Fruit fly (Drosophila melanogaster) whole organism, embryonic: Measurements from ENCODE around the gene CG6961.

Experiments used
- Abd-B ChIP-seq: fragments of 200-800 bp; sonication (Bioruptor generic); optimal IDR thresholded peaks from 2 replicates; lab custom pipeline; 2018; ENCODE audit warnings: missing biosample characterization, mild to moderate bottlenecking, missing genetic modification characterization, moderate library complexity
- B-H2 ChIP-seq: fragments of 200-800 bp; sonication (Bioruptor generic); optimal IDR thresholded peaks from 2 replicates; lab custom pipeline; 2018; ENCODE audit warnings: missing biosample characterization, mild to moderate bottlenecking, missing genetic modification characterization
- BEAF-32 ChIP-seq: fragments of 200-800 bp; sonication (Bioruptor generic); optimal IDR thresholded peaks from 3 replicates; lab custom pipeline; 2017; ENCODE audit warnings: missing biosample characterization, missing genetic modification characterization, mild to moderate bottlenecking, moderate library complexity, missing genetic modification reagents
- Bgb ChIP-seq: fragments of 200-800 bp; sonication (Bioruptor generic); IDR thresholded peaks from 2 replicates; pipeline ENCODE4 v1.3.6; 2022; ENCODE audit warnings: missing biosample characterization, missing genetic modification characterization; ENCODE audit not compliant: partially characterized antibody
- Bteb2 ChIP-seq: fragments of 200-800 bp; sonication (Bioruptor generic); optimal IDR thresholded peaks from 2 replicates; lab custom pipeline; 2016; ENCODE audit warnings: missing biosample characterization, missing genetic modification characterization
- CG12219 ChIP-seq: fragments of 200-800 bp; sonication (Bioruptor generic); optimal IDR thresholded peaks from 3 replicates; lab custom pipeline; 2018; ENCODE audit warnings: missing biosample characterization, mild to moderate bottlenecking, missing genetic modification characterization
- CG13424 ChIP-seq: fragments of 200-800 bp; sonication (Bioruptor generic); optimal IDR thresholded peaks from 2 replicates; lab custom pipeline; 2019; ENCODE audit warnings: missing biosample characterization, mild to moderate bottlenecking, missing genetic modification characterization, moderate library complexity
- CG14710 ChIP-seq: fragments of 200-800 bp; sonication (Bioruptor generic); optimal IDR thresholded peaks from 3 replicates; lab custom pipeline; 2019; ENCODE audit warnings: missing biosample characterization, mild to moderate bottlenecking, missing genetic modification characterization, moderate library complexity
- CG15514 ChIP-seq: fragments of 200-800 bp; sonication (Bioruptor generic); optimal IDR thresholded peaks from 3 replicates; lab custom pipeline; 2017; ENCODE audit warnings: missing biosample characterization, missing genetic modification characterization, mild to moderate bottlenecking, moderate library complexity, missing genetic modification reagents
- CG1603 ChIP-seq: fragments of 200-800 bp; sonication (Bioruptor generic); optimal IDR thresholded peaks from 2 replicates; lab custom pipeline; 2019; ENCODE audit warnings: missing biosample characterization, mild to moderate bottlenecking, missing genetic modification characterization, moderate library complexity
- CG16813 ChIP-seq: fragments of 200-800 bp; sonication (Bioruptor generic); IDR thresholded peaks from 3 replicates; pipeline ENCODE4 v1.3.6; 2022; ENCODE audit warnings: missing biosample characterization, missing genetic modification characterization; ENCODE audit not compliant: partially characterized antibody
- CG17361 ChIP-seq: fragments of 200-800 bp; sonication (Bioruptor generic); IDR thresholded peaks from 3 replicates; pipeline ENCODE4 v1.3.6; 2022; ENCODE audit warnings: missing biosample characterization, missing genetic modification characterization
- CG17802 ChIP-seq: fragments of 200-800 bp; sonication (Bioruptor generic); optimal IDR thresholded peaks from 2 replicates; lab custom pipeline; 2018; ENCODE audit warnings: missing biosample characterization, mild to moderate bottlenecking, missing genetic modification characterization, moderate library complexity
- CG2116 ChIP-seq: fragments of 200-800 bp; sonication (Bioruptor generic); optimal IDR thresholded peaks from 3 replicates; lab custom pipeline; 2018; ENCODE audit warnings: missing biosample characterization, mild to moderate bottlenecking, missing genetic modification characterization
- CG31224 ChIP-seq: fragments of 200-800 bp; sonication (Bioruptor generic); IDR thresholded peaks from 2 replicates; pipeline ENCODE4 v1.3.6; 2022; ENCODE audit warnings: missing biosample characterization, missing genetic modification characterization
- CG42726 ChIP-seq: fragments of 200-800 bp; sonication (Bioruptor generic); IDR thresholded peaks from 2 replicates; pipeline ENCODE4 v1.3.6; 2022; ENCODE audit warnings: missing biosample characterization, missing genetic modification characterization; ENCODE audit not compliant: partially characterized antibody
- CG4360 ChIP-seq: fragments of 200-800 bp; sonication (Bioruptor generic); IDR thresholded peaks from 2 replicates; pipeline ENCODE4 v1.3.6; 2022; ENCODE audit warnings: missing biosample characterization, missing genetic modification characterization
- CG7839 ChIP-seq: fragments of 200-800 bp; sonication (Bioruptor generic); optimal IDR thresholded peaks from 3 replicates; lab custom pipeline; 2018; ENCODE audit warnings: missing biosample characterization, mild to moderate bottlenecking, missing genetic modification characterization, moderate library complexity
- CG9215 ChIP-seq: fragments of 200-800 bp; sonication (Bioruptor generic); IDR thresholded peaks from 2 replicates; pipeline ENCODE4 v1.3.6; 2022; ENCODE audit warnings: missing biosample characterization, missing genetic modification characterization
- CG9797 ChIP-seq: fragments of 200-800 bp; sonication (Bioruptor generic); optimal IDR thresholded peaks from 3 replicates; lab custom pipeline; 2018; ENCODE audit warnings: missing biosample characterization, mild to moderate bottlenecking, missing genetic modification characterization
- CG9817 ChIP-seq: fragments of 200-800 bp; sonication (Bioruptor generic); optimal IDR thresholded peaks from 2 replicates; lab custom pipeline; 2018; ENCODE audit warnings: missing biosample characterization, mild to moderate bottlenecking, missing genetic modification characterization, moderate library complexity
- Dfd ChIP-seq, 2 experiments: fragments of >200 bp; optimal IDR thresholded peaks; 2 replicates each; lab custom pipeline; 2017; ENCODE audit warnings: missing biosample characterization in 2 of 2, missing genetic modification characterization in 2 of 2
- Doc3 ChIP-seq: fragments of 200-800 bp; sonication (Bioruptor generic); IDR thresholded peaks from 3 replicates; pipeline ENCODE4 v1.3.6; 2022; ENCODE audit warnings: missing biosample characterization, missing genetic modification characterization; ENCODE audit not compliant: partially characterized antibody
- Eip74EF ChIP-seq, 2 experiments: fragments of 200-800 bp in 1 of 2; fragments of >200 bp in 1 of 2; sonication (Bioruptor generic) in 1 of 2; optimal IDR thresholded peaks; 2 replicates each; lab custom pipeline; 2017 to 2019; ENCODE audit warnings: missing biosample characterization in 2 of 2, missing genetic modification characterization in 2 of 2, mild to moderate bottlenecking in 1 of 2, moderate library complexity in 1 of 2
- Ets97D ChIP-seq: fragments of 200-800 bp; sonication (Bioruptor generic); optimal IDR thresholded peaks from 3 replicates; lab custom pipeline; 2016; ENCODE audit warnings: missing biosample characterization, missing genetic modification characterization
- Hr39 ChIP-seq: fragments of >200 bp; optimal IDR thresholded peaks from 2 replicates; lab custom pipeline; 2017
- Hr51 ChIP-seq, 2 experiments: fragments of 200-800 bp; sonication (Bioruptor generic); optimal IDR thresholded peaks; 2 replicates in 1 of 2; 3 replicates in 1 of 2; lab custom pipeline; 2016 to 2018; ENCODE audit warnings: missing biosample characterization in 2 of 2, missing genetic modification characterization in 2 of 2, mild to moderate bottlenecking in 1 of 2, moderate library complexity in 1 of 2
- Sry-δ ChIP-seq: fragments of 200-800 bp; sonication (Bioruptor generic); optimal IDR thresholded peaks from 2 replicates; lab custom pipeline; 2016; ENCODE audit warnings: missing biosample characterization, missing genetic modification characterization
- TFAM ChIP-seq: fragments of 200-800 bp; sonication (Bioruptor generic); optimal IDR thresholded peaks from 2 replicates; lab custom pipeline; 2017; ENCODE audit warnings: missing biosample characterization, missing genetic modification characterization, inconsistent platforms
- YL-1 ChIP-seq: fragments of 200-800 bp; sonication (Bioruptor generic); optimal IDR thresholded peaks from 3 replicates; lab custom pipeline; 2017; ENCODE audit warnings: missing biosample characterization, mild to moderate bottlenecking, missing genetic modification characterization
- amos ChIP-seq: fragments of 200-800 bp; sonication (Bioruptor generic); IDR thresholded peaks from 2 replicates; pipeline ENCODE4 v1.3.6; 2022; ENCODE audit warnings: missing biosample characterization, missing genetic modification characterization; ENCODE audit not compliant: partially characterized antibody
- ase ChIP-seq: fragments of 200-800 bp; sonication (Bioruptor generic); IDR thresholded peaks from 3 replicates; pipeline ENCODE4 v1.3.6; 2022; ENCODE audit warnings: missing biosample characterization, missing genetic modification characterization
- bcd ChIP-seq: fragments of 200-800 bp; sonication (Bioruptor generic); optimal IDR thresholded peaks from 2 replicates; lab custom pipeline; 2017; ENCODE audit warnings: missing biosample characterization, mild to moderate bottlenecking, missing genetic modification characterization
- chinmo ChIP-seq: fragments of 200-800 bp; sonication (Bioruptor generic); IDR thresholded peaks from 4 replicates; pipeline ENCODE4 v1.3.6; 2022; ENCODE audit warnings: missing biosample characterization, missing genetic modification characterization; ENCODE audit not compliant: partially characterized antibody
- ftz-f1 ChIP-seq: fragments of 200-800 bp; sonication (Bioruptor generic); optimal IDR thresholded peaks from 2 replicates; lab custom pipeline; 2016; ENCODE audit warnings: missing biosample characterization, missing genetic modification characterization
- hkb ChIP-seq, 2 experiments: fragments of 200-800 bp in 1 of 2; fragments of >200 bp in 1 of 2; sonication (Bioruptor generic) in 1 of 2; IDR thresholded peaks in 1 of 2; optimal IDR thresholded peaks in 1 of 2; 2 replicates each; pipeline versions ENCODE4 v1.3.6 to Lab custom; 2017 to 2022; ENCODE audit warnings: missing biosample characterization in 1 of 2, missing genetic modification characterization in 1 of 2
- jigr1 ChIP-seq: fragments of 200-800 bp; sonication (Bioruptor generic); IDR thresholded peaks from 3 replicates; pipeline ENCODE4 v1.3.6; 2022; ENCODE audit warnings: missing biosample characterization, missing genetic modification characterization
- knrl ChIP-seq: fragments of 200-800 bp; sonication (Bioruptor generic); IDR thresholded peaks from 3 replicates; pipeline ENCODE4 v1.3.6; 2022; ENCODE audit warnings: missing biosample characterization, missing genetic modification characterization; ENCODE audit not compliant: partially characterized antibody
- nmo ChIP-seq: fragments of 200-800 bp; sonication (Bioruptor generic); optimal IDR thresholded peaks from 2 replicates; lab custom pipeline; 2018; ENCODE audit warnings: missing biosample characterization, mild to moderate bottlenecking, missing genetic modification characterization, moderate library complexity
- row ChIP-seq: fragments of 200-800 bp; sonication (Bioruptor generic); IDR thresholded peaks from 3 replicates; pipeline ENCODE4 v1.3.6; 2022; ENCODE audit warnings: missing biosample characterization, missing genetic modification characterization
- shn ChIP-seq: fragments of 200-800 bp; sonication (Bioruptor generic); optimal IDR thresholded peaks from 3 replicates; lab custom pipeline; 2016; ENCODE audit warnings: missing biosample characterization, missing genetic modification characterization
- ssp ChIP-seq: fragments of 200-800 bp; sonication (Bioruptor generic); IDR thresholded peaks from 2 replicates; pipeline ENCODE4 v1.3.6; 2022; ENCODE audit warnings: missing biosample characterization, missing genetic modification characterization
- stc ChIP-seq: fragments of 200-800 bp; sonication (Bioruptor generic); IDR thresholded peaks from 2 replicates; pipeline ENCODE4 v1.3.6; 2022; ENCODE audit warnings: missing biosample characterization, missing genetic modification characterization
- stwl ChIP-seq: fragments of 200-800 bp; sonication (Bioruptor generic); optimal IDR thresholded peaks from 3 replicates; lab custom pipeline; 2018; ENCODE audit warnings: missing biosample characterization, mild to moderate bottlenecking, missing genetic modification characterization, moderate library complexity
- sug ChIP-seq: fragments of 200-800 bp; optimal IDR thresholded peaks from 2 replicates; lab custom pipeline; 2019; ENCODE audit warnings: missing biosample characterization, mild to moderate bottlenecking, missing genetic modification characterization, moderate library complexity

Gene CG6961

DNA sequence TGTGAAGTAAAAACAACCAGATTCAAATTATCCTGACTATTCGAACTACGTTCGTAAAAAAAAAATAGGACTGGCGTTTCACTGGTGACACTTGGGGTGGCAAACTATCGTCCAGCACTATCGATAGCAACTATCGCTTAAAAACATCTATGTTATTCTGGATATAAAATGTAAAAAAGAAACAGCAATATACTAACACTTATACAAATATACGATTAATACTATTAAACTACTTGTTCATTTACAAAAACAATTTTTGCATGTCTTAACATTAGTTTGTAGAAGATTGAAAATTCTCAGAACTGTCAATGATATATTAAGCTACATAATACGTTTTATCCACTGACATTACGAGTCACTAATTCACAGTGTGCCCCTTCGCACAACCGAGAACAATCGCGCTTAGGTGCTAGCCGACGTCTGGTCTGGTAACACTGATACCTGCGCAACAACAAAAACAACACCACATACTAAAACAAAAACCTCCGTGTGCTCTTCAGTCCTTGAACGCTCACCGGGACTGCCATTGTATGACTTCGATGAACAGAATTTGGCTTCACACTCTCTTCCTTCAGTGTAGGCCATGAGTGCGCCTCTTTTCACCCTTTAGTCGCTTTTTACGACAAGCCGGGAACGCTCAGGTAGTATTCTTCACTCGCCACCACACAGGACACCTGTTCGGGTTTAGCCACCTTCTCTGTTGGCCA is 4.4 kb downstream of the CG6961 start, which contains the start of gene CG18259 (continued):
- no peak for TF ChIP-seq TFAM
- TF ChIP-seq CG31224 (GFP tag; lab: Robert Waterston, UW): no peak
- TF ChIP-seq CG12219 (GFP tag; lab: Kevin White, UChicago): no peak
- peak; percentile 31 for TF ChIP-seq CG15514 (GFP tag; lab: Kevin White, UChicago)
- peak; percentile 52 for TF ChIP-seq stwl
- TF ChIP-seq YL-1: peak; percentile 14
- peak; percentile 91 for TF ChIP-seq CG16813 (GFP tag; lab: Robert Waterston, UW)
- TF ChIP-seq amos: peak; percentile 82
- TF ChIP-seq bcd: peak; percentile 4
- TF ChIP-seq Dfd (GFP tag; optimal IDR thresholded peaks at IDR 0.05; lab: Kevin White, UChicago): peak in 1 of 2 experiments; percentile 59
- peak; percentile 61 for TF ChIP-seq CG17361 (GFP tag; lab: Robert Waterston, UW)
- TF ChIP-seq Bgb (GFP tag; lab: Robert Waterston, UW): peak; percentile 77
- peak in 1 of 2 experiments; percentile 18 for TF ChIP-seq Eip74EF (GFP tag; optimal IDR thresholded peaks at IDR 0.05; lab: Kevin White, UChicago)
- 0 out of 4 replicates have a peak, but pooled peaks have one; percentile 63 for TF ChIP-seq chinmo (GFP tag; lab: Robert Waterston, UW)
- peak; percentile 10 for TF ChIP-seq CG13424 (tag; lab: Kevin White, UChicago)
- TF ChIP-seq jigr1: no peak
- TF ChIP-seq B-H2 (GFP tag; lab: Kevin White, UChicago): no peak
- TF ChIP-seq Bteb2: no peak
- TF ChIP-seq CG9797 (GFP tag; lab: Kevin White, UChicago): peak; percentile 76
- peak; percentile 68 for TF ChIP-seq CG14710
- TF ChIP-seq hkb (optimal IDR thresholded peaks at IDR 0.05; lab: Kevin White, UChicago): peak; percentile 12
- no peak for TF ChIP-seq hkb (GFP tag; IDR thresholded peaks at IDR 0.05; lab: Robert Waterston, UW)
- no peak for TF ChIP-seq Hr51 (GFP tag; optimal IDR thresholded peaks at IDR 0.05; lab: Kevin White, UChicago)
- peak; percentile 69 for TF ChIP-seq nmo
- peak; percentile 94 for TF ChIP-seq BEAF-32 (GFP tag; lab: Kevin White, UChicago)
- no peak for TF ChIP-seq ase
- peak; percentile 57 for TF ChIP-seq Ets97D (GFP tag; lab: Kevin White, UChicago)
- no peak for TF ChIP-seq shn (GFP tag; lab: Kevin White, UChicago)
- peak; percentile 15 for TF ChIP-seq Abd-B
- no peak for TF ChIP-seq Hr39 (lab: Kevin White, UChicago)
- TF ChIP-seq CG9215 (GFP tag; lab: Robert Waterston, UW): no peak; the same call in 1 of the 2 replicates
- peak; percentile 32 for TF ChIP-seq CG1603 (tag; lab: Kevin White, UChicago)
- TF ChIP-seq CG2116 (GFP tag; lab: Kevin White, UChicago): peak; percentile 57
- TF ChIP-seq Doc3 (GFP tag; lab: Robert Waterston, UW): peak; percentile 67
- TF ChIP-seq Sry-δ (GFP tag; lab: Kevin White, UChicago): peak; percentile 90
- TF ChIP-seq CG42726 (GFP tag; lab: Robert Waterston, UW): peak; percentile 54
- TF ChIP-seq ssp (GFP tag; lab: Robert Waterston, UW): peak; percentile 98
- TF ChIP-seq knrl (GFP tag; lab: Robert Waterston, UW): peak; percentile 94
- peak; percentile 37 for TF ChIP-seq sug (tag; lab: Kevin White, UChicago)
- peak; percentile 12 for TF ChIP-seq ftz-f1 (GFP tag; lab: Kevin White, UChicago)
- peak; percentile 8 for TF ChIP-seq CG7839
- peak; percentile 82 for TF ChIP-seq CG4360 (GFP tag; lab: Robert Waterston, UW)
- TF ChIP-seq CG9817 (tag; lab: Kevin White, UChicago): peak; percentile 18
- TF ChIP-seq CG17802 (tag; lab: Kevin White, UChicago): peak; percentile 66
- peak; percentile 84 for TF ChIP-seq row
- TF ChIP-seq stc (GFP tag; lab: Robert Waterston, UW): no peak
- TF ChIP-seq, all 482 proteins: peak for 107
